Worm (Caenorhabditis elegans) whole organism, L2 larva: Measurements from ENCODE around the gene cest-26.

Experiments
- lsy-2 ChIP-seq, 2 experiments: fragments of 150-350 bp in 1 of 2; sonication (generic microtip) in 1 of 2; optimal IDR thresholded peaks; 2 replicates each; lab custom pipeline; 2014 to 2017; ENCODE audit warnings: missing biosample characterization in 2 of 2, missing genetic modification characterization in 2 of 2
- unc-55 ChIP-seq: fragments of 150-350 bp; sonication (generic microtip); optimal IDR thresholded peaks from 3 replicates; lab custom pipeline; 2014; ENCODE audit warnings: missing biosample characterization, missing genetic modification reagents, missing genetic modification characterization
- ztf-1 ChIP-seq: fragments of 200-800 bp; sonication (Bioruptor generic); conservative IDR thresholded peaks from 2 replicates; pipeline ENCODE4 v1.3.6; 2022; ENCODE audit warnings: missing genetic modification characterization, missing compliant biosample characterization

DNA sequence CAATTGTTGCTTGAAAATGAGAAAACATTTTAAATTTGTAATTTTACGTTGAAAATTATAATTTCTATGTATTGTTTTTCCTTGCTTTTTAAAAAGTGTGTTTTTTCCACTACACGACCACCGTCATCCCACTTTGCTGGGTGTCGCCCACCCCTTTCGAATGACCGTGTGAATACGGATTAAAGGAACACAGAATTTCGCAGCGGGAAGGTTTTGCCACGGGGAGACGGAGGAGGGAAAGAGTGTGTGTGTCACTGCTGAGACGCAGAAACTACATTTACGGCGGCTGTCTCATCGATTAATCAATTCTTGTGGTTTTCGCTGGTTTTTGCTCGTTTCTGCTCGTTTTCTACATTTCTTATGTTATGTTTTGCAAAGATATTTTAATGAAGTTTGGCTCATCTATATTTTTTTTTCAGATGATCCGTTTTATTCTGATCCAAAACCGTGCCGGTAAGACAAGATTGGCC, 20.4 kb upstream of the cest-26 start, which contains the start of gene aps-2:
- peak; percentile 86 for TF ChIP-seq unc-55
- TF ChIP-seq lsy-2 (tag; optimal IDR thresholded peaks at IDR 0.05; lab: Kevin White, UChicago), result peak in 1 of 2 experiments; percentile 49
- TF ChIP-seq ztf-1 (GFP tag; lab: Robert Waterston, UW), result no peak
